Fruit fly (Drosophila melanogaster) ovary, adult (tissue): ENCODE data around the gene Acn.
A peak's percentile ranks its signal among the peaks of the same experiment; 100 is the strongest.

Experiments used
- CG17801 ChIP-seq: fragments of 200-800 bp; optimal IDR thresholded peaks from 2 replicates; lab custom pipeline; 2019; ENCODE audit warnings: missing biosample characterization, mild to moderate bottlenecking, missing genetic modification characterization, moderate library complexity; ENCODE audit not compliant: partially characterized antibody

Acn gene

DNA sequence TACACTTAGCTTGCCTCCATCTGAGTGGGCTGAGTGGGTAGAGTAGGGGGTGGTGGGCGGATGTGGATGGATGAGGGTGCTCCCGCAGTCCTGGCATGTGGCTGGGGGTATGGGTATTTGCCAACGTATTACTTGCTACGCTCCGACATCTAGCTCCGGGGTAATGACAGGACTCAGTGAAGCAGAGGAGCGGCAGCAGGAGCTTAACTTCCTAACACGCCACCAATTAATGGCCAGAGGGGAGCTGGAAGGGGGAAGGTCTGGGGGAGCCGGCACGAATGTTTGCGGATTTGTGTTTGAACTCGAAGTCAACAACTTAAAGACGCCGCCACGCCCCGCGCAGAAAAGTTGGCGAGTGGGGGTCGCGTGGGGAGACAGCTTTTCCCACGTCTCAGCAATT is 26.9 kb upstream of the Acn start:
- no peak for TF ChIP-seq CG17801

DNA sequence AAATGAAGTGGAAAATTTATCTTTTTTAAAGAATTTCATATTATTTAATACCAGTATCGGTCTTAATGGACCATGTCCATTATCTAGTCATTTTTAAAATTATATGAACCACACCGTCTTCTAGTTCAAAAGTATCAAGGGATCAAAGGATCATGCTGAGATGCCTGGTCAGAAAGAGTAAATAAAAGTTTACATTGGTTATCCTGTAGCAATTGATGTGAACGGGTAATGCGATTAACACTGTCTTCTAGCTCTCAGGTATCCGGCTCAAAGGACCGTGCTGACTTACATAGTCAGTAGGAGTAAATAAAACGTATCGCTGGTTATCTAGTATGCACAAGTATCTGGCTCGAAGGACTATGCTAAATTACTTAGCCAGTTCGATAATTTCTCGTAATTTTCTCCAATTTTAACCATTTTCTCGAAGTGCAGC is 26.0 kb upstream of the Acn start:
- no peak for TF ChIP-seq CG17801

dm6 chr2L:19019640-19020039 is 25.5 kb upstream of the Acn start:
- TF ChIP-seq CG17801: no peak

DNA sequence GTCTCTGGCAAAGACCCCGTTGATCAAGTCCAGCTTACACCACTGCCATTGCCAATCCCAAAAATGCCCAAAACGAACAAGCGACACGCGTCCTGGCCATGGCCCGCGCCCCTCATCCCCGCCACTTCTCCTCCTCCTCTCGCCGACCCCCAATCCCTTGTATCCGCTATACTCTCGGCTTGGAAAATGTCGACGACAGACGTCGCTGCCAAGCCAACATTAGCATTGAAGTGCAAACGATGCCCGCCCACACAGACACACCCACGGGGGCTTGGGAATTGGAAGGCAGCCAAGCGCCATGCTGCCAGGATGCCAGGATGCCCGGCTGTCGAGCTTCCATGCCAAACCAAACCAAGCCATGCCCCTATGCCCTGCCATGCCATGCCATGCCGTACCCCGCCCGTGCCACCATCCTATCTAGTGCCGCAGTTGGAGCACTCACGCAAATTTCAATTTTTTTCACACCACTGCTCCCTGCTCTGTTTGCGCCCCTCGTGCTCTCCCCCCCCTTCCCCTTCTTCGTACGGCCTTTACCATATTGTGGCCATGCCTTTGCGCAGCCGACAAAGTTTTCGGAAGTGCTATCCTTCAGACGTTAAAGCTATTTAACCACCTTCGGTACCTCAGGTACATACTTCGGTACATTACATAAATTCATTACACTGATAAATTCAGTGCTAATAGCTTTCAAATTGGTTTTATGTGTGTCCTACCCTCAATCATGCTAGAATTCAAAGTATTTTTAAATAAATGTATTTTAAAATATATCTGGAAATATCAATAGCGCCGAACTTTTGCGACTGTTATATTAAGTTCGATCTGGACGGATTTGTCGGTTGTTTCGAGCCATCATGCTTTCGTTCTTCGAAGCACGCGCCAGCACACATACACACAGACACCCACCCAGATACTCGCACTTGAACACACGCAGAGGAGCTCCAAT is 23.6 kb upstream of the Acn start:
- TF ChIP-seq CG17801: no peak

- no peak for TF ChIP-seq CG17801
Observed at dm6 chr2L:19022221-19022516, 23.0 kb upstream of the Acn start, which contains the start of gene CG15172. Gene CG15172, plus strand, starts transcription at chr2L:19022417.

DNA sequence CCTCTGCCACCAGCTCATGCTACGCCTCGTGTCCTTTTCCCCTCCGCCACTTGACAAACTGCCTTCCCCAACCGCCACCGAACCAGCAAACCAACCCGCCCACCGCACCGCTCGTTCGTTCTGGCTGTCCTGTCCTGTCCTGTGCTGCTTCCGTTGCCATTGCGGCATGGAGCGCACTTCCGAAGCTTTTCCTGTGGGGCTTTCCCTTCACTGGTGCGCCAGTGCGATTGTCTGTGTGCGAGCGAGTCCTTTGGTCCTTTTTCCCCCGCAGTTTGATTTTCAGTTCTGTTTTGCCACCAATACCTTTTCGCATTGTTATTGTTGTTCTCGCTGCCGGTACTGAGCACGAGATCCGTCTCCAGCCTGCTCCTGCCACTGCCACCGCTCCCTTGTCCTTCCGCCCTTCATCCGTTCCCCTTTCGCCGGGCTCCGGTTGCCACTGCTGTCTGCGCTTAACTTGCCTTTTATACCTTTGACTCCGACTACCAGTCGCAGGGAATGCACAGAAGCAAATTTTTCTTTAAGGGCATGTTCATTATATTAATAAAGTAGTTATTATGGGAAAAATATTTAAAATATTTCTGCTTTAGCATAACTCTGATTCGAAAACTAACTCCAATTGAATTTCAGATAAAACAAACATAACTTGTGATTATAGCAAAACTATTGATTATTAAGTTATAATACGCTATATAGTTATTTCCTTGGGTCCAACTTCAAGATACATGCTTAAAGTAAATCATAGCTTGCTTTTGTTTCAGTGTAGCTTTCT is 21.0 kb upstream of the Acn start:
- no peak for TF ChIP-seq CG17801

DNA sequence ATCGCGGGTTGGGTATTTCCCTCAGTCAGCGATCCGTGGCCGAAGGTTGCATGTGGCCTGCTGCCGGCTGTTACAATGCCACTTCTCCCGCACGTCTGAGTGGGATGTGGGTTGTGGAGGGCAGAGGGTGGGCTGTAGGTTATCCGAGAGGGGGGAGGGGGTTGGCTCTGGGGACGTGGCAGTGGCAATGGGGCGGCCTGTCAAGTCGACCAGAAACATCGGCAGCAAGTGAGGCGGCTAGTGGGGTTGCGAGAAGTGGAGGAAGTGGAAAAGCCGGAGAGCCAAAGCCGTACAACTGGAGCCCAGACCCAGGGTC is 20.5 kb upstream of the Acn start:
- TF ChIP-seq CG17801: no peak

dm6 chr2L:19026491-19027197 is 18.5 kb upstream of the Acn start:
- no peak for TF ChIP-seq CG17801

DNA sequence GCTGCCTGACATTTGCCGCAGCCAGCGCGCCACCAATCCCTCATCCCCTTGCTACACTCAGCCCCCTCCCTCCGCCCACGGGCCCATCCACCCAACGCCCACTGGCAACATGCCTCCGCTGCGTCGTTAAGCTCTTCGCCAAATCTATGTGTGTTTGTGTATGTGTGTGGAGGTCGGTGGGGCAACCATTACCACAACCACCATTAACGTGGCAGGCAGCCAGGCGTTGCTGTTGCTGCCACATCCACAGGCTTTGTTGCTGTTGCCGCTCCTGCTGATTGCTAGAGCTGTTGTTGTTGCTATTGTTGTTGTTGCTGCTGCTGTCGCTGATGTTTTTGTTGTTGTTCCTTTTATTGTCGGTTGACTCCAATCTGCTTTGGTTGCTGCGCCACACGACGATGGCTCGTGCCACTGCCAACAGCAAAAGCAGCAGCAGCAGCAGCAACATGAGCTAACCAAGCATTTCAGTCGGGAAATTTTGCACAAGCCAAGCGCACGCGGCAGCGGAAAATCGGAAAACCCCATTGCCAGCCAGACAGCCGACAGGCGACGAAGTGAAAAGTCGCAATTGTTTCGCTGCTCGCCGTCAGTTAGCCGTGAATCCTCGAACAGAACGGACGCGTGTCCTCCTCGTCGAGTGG is 17.8 kb upstream of the Acn start, which contains the start of gene Sidpn:
Gene Sidpn (plus strand): TSS at position 465 of the 641 bp plus-strand sequence.
- TF ChIP-seq CG17801: no peak

DNA sequence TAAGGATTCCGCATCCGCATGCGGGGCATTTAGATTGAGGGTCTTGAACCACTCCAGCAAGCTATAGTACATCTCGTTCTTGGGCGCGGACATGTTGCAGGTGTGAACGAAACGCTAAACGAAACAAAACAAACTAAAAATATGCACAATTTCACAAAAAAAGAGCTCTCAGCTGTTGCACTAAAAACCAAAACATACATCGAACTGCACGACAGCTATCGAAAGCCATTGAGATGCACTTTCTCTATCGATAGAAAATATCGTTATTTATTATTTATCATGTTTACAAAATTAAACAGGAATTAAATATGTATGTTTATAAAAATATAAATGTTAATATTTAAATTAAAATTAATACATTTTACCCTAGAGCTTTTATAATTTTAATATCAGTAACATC is 11.9 kb upstream of the Acn start, which contains the start of gene hook:
Gene hook (minus strand): TSS at position 211 of the 400 bp plus-strand sequence.
- peak; percentile 32 for TF ChIP-seq CG17801

DNA sequence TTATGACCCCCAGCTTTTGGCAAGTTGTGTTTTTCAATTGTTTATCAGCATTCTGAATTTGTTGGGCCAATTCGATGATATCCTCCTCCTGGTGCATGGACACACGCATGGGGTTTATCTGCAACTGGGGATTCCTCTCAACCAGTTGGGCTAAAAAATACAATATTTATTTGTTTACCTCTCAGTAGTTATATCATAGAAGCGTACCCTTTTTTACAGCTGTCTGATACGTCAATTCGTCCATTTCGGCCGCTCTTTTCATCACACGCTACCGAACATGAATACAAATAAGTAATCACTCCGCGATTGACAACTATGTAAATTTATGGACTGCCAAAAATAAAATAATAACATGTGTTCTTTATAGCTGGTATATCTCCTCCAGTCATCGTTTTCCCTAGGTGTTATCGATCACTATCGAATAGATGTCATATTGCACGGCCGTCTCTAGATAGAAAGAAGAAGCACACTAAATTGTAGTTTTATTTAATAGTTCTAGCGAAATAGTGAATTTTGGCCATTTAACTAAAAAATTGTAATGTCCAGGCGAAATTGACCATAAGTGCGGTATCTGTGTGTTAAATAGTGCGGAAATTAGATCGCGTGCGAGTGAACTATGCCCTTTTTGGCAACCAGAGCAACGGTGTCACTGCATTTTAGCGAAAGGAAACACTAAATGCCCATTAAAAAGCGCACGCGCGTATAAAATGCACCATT is 10.8 kb upstream of the Acn start, which contains the start of the genes mib2 and CG31800:
Gene mib2 (plus strand): TSS at position 232 of the 717 bp plus-strand sequence.
Gene CG31800 (minus strand): TSS at position 364 of the 717 bp plus-strand sequence.
- peak; percentile 11 for TF ChIP-seq CG17801

DNA sequence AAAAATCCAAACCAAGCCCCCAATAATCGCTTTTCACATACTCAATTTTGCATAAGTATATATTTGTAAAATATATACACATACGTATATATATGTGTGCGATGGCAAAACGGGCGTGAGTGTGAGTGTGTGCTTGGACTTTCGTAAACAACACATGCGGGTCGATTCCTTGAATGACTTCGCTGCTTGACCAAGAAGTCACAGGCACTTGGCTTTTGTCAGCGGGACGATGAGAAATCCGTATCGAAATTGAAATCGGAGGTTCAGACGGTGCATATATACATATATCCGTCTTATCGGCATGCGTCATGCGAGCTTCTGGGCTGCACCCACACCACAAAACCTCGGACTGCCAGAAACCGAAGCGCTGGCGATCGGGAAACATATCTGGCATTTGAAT is 10.1 kb upstream of the Acn start:
- TF ChIP-seq CG17801: no peak

- no peak for TF ChIP-seq CG17801
Observed at dm6 chr2L:19036105-19036714, 8.9 kb upstream of the Acn start.

DNA sequence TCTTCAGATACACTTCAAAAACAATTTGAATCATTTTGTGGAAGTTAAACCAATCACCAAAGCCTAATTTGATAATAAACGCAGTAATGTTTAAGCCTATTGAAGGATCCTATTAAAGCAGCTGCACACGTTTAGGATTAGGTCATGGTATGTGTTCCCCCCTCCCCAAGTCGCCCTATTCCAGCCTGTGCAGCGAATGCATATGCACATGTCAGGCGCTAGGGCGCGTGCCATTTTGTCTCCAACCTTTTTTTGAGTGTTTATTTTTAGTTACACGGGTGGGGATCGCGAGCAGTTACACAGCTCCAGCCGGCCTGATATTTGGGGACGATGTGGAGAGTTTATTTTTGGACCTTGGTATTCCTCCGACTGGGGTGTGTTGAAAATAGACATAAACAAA is 8.1 kb upstream of the Acn start:
- TF ChIP-seq CG17801: no peak

DNA sequence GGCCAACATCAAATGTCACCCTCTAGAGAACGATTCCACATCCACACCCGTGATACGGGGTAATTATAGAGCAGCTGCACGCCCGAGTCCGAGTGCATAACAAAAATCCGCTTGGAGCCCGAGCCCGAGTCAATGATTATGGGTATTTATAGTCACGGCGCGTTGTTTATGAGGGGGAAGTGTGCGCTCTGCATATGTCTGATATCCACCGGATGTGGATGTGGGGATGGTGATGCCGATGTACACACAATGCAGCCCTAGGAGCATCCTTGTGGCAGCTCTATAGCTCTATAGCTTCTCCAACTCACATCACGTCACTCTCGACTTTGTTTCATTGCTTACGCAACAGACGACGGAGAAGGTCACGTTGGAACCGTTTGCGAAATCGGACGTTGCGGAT is 7.7 kb upstream of the Acn start:
- TF ChIP-seq CG17801: no peak
